Worm (Caenorhabditis elegans) whole organism, L4 larva: ENCODE data around the gene R09F10.8.

Experiments used
- D1046.2 ChIP-seq: fragments of 200-800 bp; sonication (Bioruptor generic); IDR thresholded peaks from 2 replicates; pipeline ENCODE4 v1.3.6; 2022; ENCODE audit warnings: missing genetic modification characterization, missing compliant biosample characterization
- F44E2.7 ChIP-seq: fragments of 200-800 bp; sonication (Bioruptor generic); IDR thresholded peaks from 2 replicates; pipeline ENCODE4 v2.1.2; 2022; ENCODE audit warnings: missing genetic modification characterization, missing compliant biosample characterization
- F49E8.2 ChIP-seq: sonication (generic microtip); optimal IDR thresholded peaks from 2 replicates; lab custom pipeline; 2016; ENCODE audit warnings: missing compliant biosample characterization, mild to moderate bottlenecking, missing genetic modification characterization, borderline replicate concordance
- R02D3.7 ChIP-seq: fragments of 150-350 bp; sonication (generic microtip); optimal IDR thresholded peaks from 3 replicates; lab custom pipeline; 2014; ENCODE audit warnings: missing biosample characterization, missing genetic modification characterization
- T20F7.1 ChIP-seq: fragments of 200-800 bp; sonication (Bioruptor generic); optimal IDR thresholded peaks from 2 replicates; lab custom pipeline; 2018; ENCODE audit warnings: mild to moderate bottlenecking, missing genetic modification characterization, missing compliant biosample characterization
- T26A8.4 ChIP-seq: fragments of 200-800 bp; sonication (Bioruptor generic); IDR thresholded peaks from 2 replicates; pipeline ENCODE4 v1.3.6; 2022; ENCODE audit warnings: missing genetic modification characterization, missing compliant biosample characterization
- Y5F2A.4 ChIP-seq: fragments of 200-800 bp; sonication (Bioruptor generic); optimal IDR thresholded peaks from 2 replicates; lab custom pipeline; 2018; ENCODE audit warnings: mild to moderate bottlenecking, missing genetic modification characterization, missing compliant biosample characterization
- aha-1 ChIP-seq: fragments of 150-350 bp; peaks from one replicate; lab custom pipeline; 2014; ENCODE audit warnings: missing biosample characterization, missing genetic modification characterization
- aly-2 ChIP-seq: sonication (generic microtip); optimal IDR thresholded peaks from 2 replicates; lab custom pipeline; 2018; ENCODE audit warnings: missing biosample characterization, missing genetic modification characterization
- attf-4 ChIP-seq: sonication (generic microtip); optimal IDR thresholded peaks from 3 replicates; lab custom pipeline; 2017; ENCODE audit warnings: missing biosample characterization, missing genetic modification characterization
- ceh-20 ChIP-seq: fragments of 200-800 bp; sonication (Bioruptor generic); IDR thresholded peaks from 2 replicates; pipeline ENCODE4 v1.3.6; 2022; ENCODE audit warnings: missing genetic modification reagents, missing genetic modification characterization, missing compliant biosample characterization
- ctbp-1 ChIP-seq: fragments of 200-800 bp; sonication (Bioruptor generic); IDR thresholded peaks from 2 replicates; pipeline ENCODE4 v1.3.6; 2022; ENCODE audit warnings: missing genetic modification reagents, missing genetic modification characterization, missing compliant biosample characterization
- daf-12 ChIP-seq: fragments of 150-350 bp; optimal IDR thresholded peaks from 2 replicates; lab custom pipeline; 2014; ENCODE audit warnings: missing biosample characterization, missing genetic modification reagents, missing genetic modification characterization
- daf-8 ChIP-seq: fragments of 200-800 bp; sonication (Bioruptor generic); IDR thresholded peaks from 2 replicates; pipeline ENCODE4 v1.3.6; 2022; ENCODE audit warnings: missing genetic modification characterization, missing compliant biosample characterization
- dmd-6 ChIP-seq: fragments of 200-800 bp; sonication (Bioruptor generic); IDR thresholded peaks from 2 replicates; pipeline ENCODE4 v1.3.6; 2022; ENCODE audit warnings: missing genetic modification reagents, missing genetic modification characterization, missing compliant biosample characterization
- dmd-8 ChIP-seq: fragments of 200-800 bp; sonication (Bioruptor generic); IDR thresholded peaks from 2 replicates; pipeline ENCODE4 v1.3.6; 2022; ENCODE audit warnings: missing genetic modification characterization, missing compliant biosample characterization
- duxl-1 ChIP-seq: sonication (generic microtip); optimal IDR thresholded peaks from 2 replicates; lab custom pipeline; 2016; ENCODE audit warnings: mild to moderate bottlenecking, missing genetic modification characterization, moderate library complexity, missing compliant biosample characterization; ENCODE audit not compliant: poor library complexity
- dve-1 ChIP-seq: sonication (generic microtip); optimal IDR thresholded peaks from 2 replicates; lab custom pipeline; 2017; ENCODE audit warnings: antibody characterized with exemption, mild to moderate bottlenecking, missing genetic modification characterization, missing compliant biosample characterization; ENCODE audit not compliant: insufficient read depth
- egl-43 ChIP-seq: fragments of 200-800 bp; sonication (Bioruptor generic); IDR thresholded peaks from 2 replicates; pipeline ENCODE4 v1.3.6; 2022; ENCODE audit warnings: missing genetic modification reagents, missing genetic modification characterization, missing compliant biosample characterization
- hif-1 ChIP-seq, 2 experiments: sonication (generic microtip); optimal IDR thresholded peaks; 2 replicates each; lab custom pipeline; 2016 to 2017; ENCODE audit warnings: missing compliant biosample characterization in 2 of 2, missing genetic modification characterization in 2 of 2, missing genetic modification reagents in 2 of 2, missing genotype in 2 of 2, mild to moderate bottlenecking in 1 of 2
- hlh-30 ChIP-seq: sonication (generic microtip); optimal IDR thresholded peaks from 2 replicates; lab custom pipeline; 2017; ENCODE audit warnings: antibody characterized with exemption, mild to moderate bottlenecking, missing genetic modification characterization, missing compliant biosample characterization; ENCODE audit not compliant: insufficient read depth
- hmg-1.1 ChIP-seq: fragments of 200-800 bp; sonication (Bioruptor generic); IDR thresholded peaks from 2 replicates; pipeline ENCODE4 v1.3.6; 2022; ENCODE audit warnings: missing genetic modification reagents, missing genetic modification characterization, missing compliant biosample characterization
- jun-1 ChIP-seq: fragments of 150-350 bp; optimal IDR thresholded peaks from 2 replicates; lab custom pipeline; 2014; ENCODE audit warnings: missing biosample characterization, missing genetic modification reagents, missing genetic modification characterization
- lin-1 ChIP-seq: fragments of 200-800 bp; sonication (Bioruptor generic); IDR thresholded peaks from 2 replicates; pipeline ENCODE4 v1.3.6; 2022; ENCODE audit warnings: missing genetic modification reagents, missing genetic modification characterization, missing compliant biosample characterization
- lin-13 ChIP-seq: fragments of 150-350 bp; optimal IDR thresholded peaks from 2 replicates; lab custom pipeline; 2014; ENCODE audit warnings: missing biosample characterization, missing genetic modification reagents, missing genetic modification characterization
- lin-15B ChIP-seq: fragments of 150-350 bp; sonication (generic microtip); optimal IDR thresholded peaks from 3 replicates; lab custom pipeline; 2014; ENCODE audit warnings: missing biosample characterization, missing genetic modification characterization
- lin-38 ChIP-seq: fragments of 200-800 bp; sonication (Bioruptor generic); IDR thresholded peaks from 2 replicates; pipeline ENCODE4 v1.3.6; 2022; ENCODE audit warnings: missing genetic modification reagents, missing genetic modification characterization, missing compliant biosample characterization
- lir-3 ChIP-seq: sonication (generic microtip); optimal IDR thresholded peaks from 2 replicates; lab custom pipeline; 2016; ENCODE audit warnings: mild to moderate bottlenecking, missing genetic modification characterization, missing compliant biosample characterization
- madf-5 ChIP-seq, 2 experiments: fragments of 200-800 bp; sonication (Bioruptor generic); IDR thresholded peaks; 2 replicates each; pipeline ENCODE4 v1.3.6; 2022; ENCODE audit warnings: missing compliant biosample characterization in 2 of 2, missing genetic modification characterization in 2 of 2
- mdl-1 ChIP-seq, 2 experiments: fragments of 150-350 bp in 1 of 2; sonication (generic microtip) in 1 of 2; optimal IDR thresholded peaks; 2 replicates each; lab custom pipeline; 2014 to 2017; ENCODE audit warnings: missing biosample characterization in 2 of 2, missing genetic modification characterization in 2 of 2
- mep-1 ChIP-seq: fragments of 150-350 bp; sonication (generic microtip); optimal IDR thresholded peaks from 3 replicates; lab custom pipeline; 2014; ENCODE audit warnings: missing biosample characterization, missing genetic modification characterization
- mxl-2 ChIP-seq: fragments of 200-800 bp; sonication (Bioruptor generic); conservative IDR thresholded peaks from 2 replicates; pipeline ENCODE4 v1.3.6; 2022; ENCODE audit warnings: missing genetic modification reagents, missing genetic modification characterization, missing compliant biosample characterization
- mxl-3 ChIP-seq: fragments of 200-800 bp; sonication (Bioruptor generic); optimal IDR thresholded peaks from 2 replicates; lab custom pipeline; 2018; ENCODE audit warnings: mild to moderate bottlenecking, missing genetic modification characterization, missing compliant biosample characterization
- nhr-10 ChIP-seq: fragments of 150-350 bp; optimal IDR thresholded peaks from 2 replicates; lab custom pipeline; 2014; ENCODE audit warnings: missing biosample characterization, missing genetic modification characterization
- nhr-237 ChIP-seq: sonication (generic microtip); optimal IDR thresholded peaks from 2 replicates; lab custom pipeline; 2017; ENCODE audit warnings: missing biosample characterization, missing genetic modification characterization
- nhr-41 ChIP-seq: fragments of 200-800 bp; sonication (Bioruptor generic); IDR thresholded peaks from 2 replicates; pipeline ENCODE4 v1.3.6; 2022; ENCODE audit warnings: missing genetic modification reagents, missing genetic modification characterization, missing compliant biosample characterization
- nhr-42 ChIP-seq: fragments of 200-800 bp; sonication (Bioruptor generic); IDR thresholded peaks from 2 replicates; pipeline ENCODE4 v1.3.6; 2022; ENCODE audit warnings: missing genetic modification characterization, missing compliant biosample characterization
- nhr-77 ChIP-seq: fragments of 150-350 bp; optimal IDR thresholded peaks from 2 replicates; lab custom pipeline; 2014; ENCODE audit warnings: missing biosample characterization, missing genetic modification characterization
- pha-4 ChIP-seq, 2 experiments: fragments of 150-350 bp in 1 of 2; fragments of 200-800 bp in 1 of 2; sonication (Bioruptor generic) in 1 of 2; IDR thresholded peaks in 1 of 2; optimal IDR thresholded peaks in 1 of 2; 2 replicates each; pipeline versions ENCODE4 v1.3.6 to Lab custom; 2014 to 2022; ENCODE audit warnings: missing genetic modification characterization in 2 of 2, missing genetic modification reagents in 2 of 2, missing biosample characterization in 1 of 2, missing compliant biosample characterization in 1 of 2
- rbr-2 ChIP-seq: sonication (generic microtip); optimal IDR thresholded peaks from 2 replicates; lab custom pipeline; 2016; ENCODE audit warnings: missing genotype, missing genetic modification characterization, missing compliant biosample characterization
- saeg-2 ChIP-seq: fragments of 200-800 bp; sonication (Bioruptor generic); IDR thresholded peaks from 2 replicates; pipeline ENCODE4 v1.3.6; 2022; ENCODE audit warnings: missing genetic modification reagents, missing genetic modification characterization, missing compliant biosample characterization
- sdz-12 ChIP-seq: fragments of 200-800 bp; sonication (Bioruptor generic); optimal IDR thresholded peaks from 2 replicates; lab custom pipeline; 2018; ENCODE audit warnings: mild to moderate bottlenecking, missing genetic modification characterization, missing compliant biosample characterization
- set-16 ChIP-seq: fragments of 200-800 bp; sonication (Bioruptor generic); IDR thresholded peaks from 2 replicates; pipeline ENCODE4 v1.3.6; 2022; ENCODE audit warnings: missing genetic modification reagents, missing genetic modification characterization, missing compliant biosample characterization
- snpc-1.2 ChIP-seq: fragments of 200-800 bp; sonication (Bioruptor generic); IDR thresholded peaks from 2 replicates; pipeline ENCODE4 v1.3.6; 2022; ENCODE audit warnings: missing genetic modification reagents, missing genetic modification characterization, missing compliant biosample characterization
- snpc-4 ChIP-seq: fragments of 150-350 bp; optimal IDR thresholded peaks from 2 replicates; lab custom pipeline; 2014; ENCODE audit warnings: missing biosample characterization, missing genetic modification characterization
- tra-1 ChIP-seq: fragments of 200-800 bp; sonication (Bioruptor generic); IDR thresholded peaks from 2 replicates; pipeline ENCODE4 v1.3.6; 2022; ENCODE audit warnings: missing genetic modification reagents, missing genetic modification characterization, missing compliant biosample characterization
- unc-130 ChIP-seq: sonication (generic microtip); optimal IDR thresholded peaks from 2 replicates; lab custom pipeline; 2016; ENCODE audit warnings: missing genetic modification reagents, missing genetic modification characterization, missing compliant biosample characterization
- zag-1 ChIP-seq: fragments of 150-350 bp; optimal IDR thresholded peaks from 2 replicates; lab custom pipeline; 2014; ENCODE audit warnings: missing biosample characterization, missing genetic modification characterization
- zip-11 ChIP-seq: fragments of 200-800 bp; sonication (Bioruptor generic); IDR thresholded peaks from 2 replicates; pipeline ENCODE4 v1.3.6; 2022; ENCODE audit warnings: missing genetic modification characterization, missing compliant biosample characterization
- zip-2 ChIP-seq: fragments of 150-350 bp; optimal IDR thresholded peaks from 2 replicates; lab custom pipeline; 2014; ENCODE audit warnings: missing biosample characterization, missing genetic modification characterization

Gene R09F10.8

DNA sequence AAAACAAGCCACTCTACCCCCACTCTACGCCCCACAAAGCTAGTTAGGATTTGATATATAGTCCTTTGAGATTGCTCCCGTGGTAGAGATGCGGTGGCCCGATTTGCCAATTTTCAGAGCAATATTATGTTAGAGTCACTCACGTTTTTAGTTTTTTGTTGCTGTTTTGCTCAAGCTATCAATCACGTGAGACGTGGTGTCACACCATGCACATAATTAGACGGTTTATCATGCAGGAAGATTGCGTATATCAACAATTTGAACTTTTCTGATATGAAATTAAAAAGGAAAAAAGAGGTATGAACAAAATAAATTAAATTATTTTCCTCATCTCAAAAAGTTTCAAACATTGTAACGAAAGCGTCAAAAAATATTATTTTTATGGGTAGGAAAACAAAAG lies 30.1 kb upstream of the R09F10.8 start (continued):
- TF ChIP-seq duxl-1 (tag; lab: Kevin White, UChicago) (no peak), nhr-42 (GFP tag; lab: Robert Waterston, UW) (no peak), snpc-4 (tag; lab: Kevin White, UChicago) (no peak), mxl-3 (GFP tag; lab: Kevin White, UChicago) (no peak), attf-4 (tag; lab: Kevin White, UChicago) (no peak), snpc-1.2 (GFP tag; lab: Robert Waterston, UW) (no peak), aha-1 (tag; lab: Kevin White, UChicago) (no peak)

DNA sequence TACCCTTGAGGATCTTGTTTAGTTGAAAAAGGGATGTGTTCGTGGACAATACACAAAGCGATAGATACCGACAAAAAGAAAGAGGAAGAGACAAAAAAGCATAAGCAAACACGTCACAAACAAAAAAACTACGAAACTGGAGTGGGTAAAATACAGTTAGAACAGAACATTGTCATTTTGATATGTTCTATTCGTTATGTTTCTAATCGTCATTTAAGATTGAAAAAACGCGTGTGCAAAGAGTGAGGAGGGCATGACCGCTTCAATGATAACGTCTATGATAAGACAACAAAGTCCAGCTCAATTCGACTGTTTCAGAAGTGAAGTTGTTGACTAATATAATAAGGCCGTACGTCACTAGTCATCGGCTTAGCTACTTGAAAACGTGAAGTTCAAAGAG lies 29.1 kb upstream of the R09F10.8 start:
- TF ChIP-seq zip-11 (GFP tag; lab: Robert Waterston, UW) (no peak), T20F7.1 (GFP tag; lab: Kevin White, UChicago) (no peak), madf-5 (GFP tag; IDR thresholded peaks at IDR 0.05; lab: Robert Waterston, UW) (no peak), R02D3.7 (tag; lab: Kevin White, UChicago) (no peak), unc-130 (GFP tag; lab: Kevin White, UChicago) (no peak), zag-1 (tag; lab: Kevin White, UChicago) (no peak), snpc-1.2 (GFP tag; lab: Robert Waterston, UW) (no peak), mdl-1 (tag; optimal IDR thresholded peaks at IDR 0.05; lab: Kevin White, UChicago) (peak in 1 of 2 experiments; percentile 39), tra-1 (GFP tag; lab: Robert Waterston, UW) (0 out of 2 replicates have a peak, but pooled peaks have one; percentile 15), lin-13 (no peak), nhr-41 (GFP tag; lab: Robert Waterston, UW) (no peak), dve-1 (tag; lab: Kevin White, UChicago) (peak; percentile 69), dmd-8 (GFP tag; lab: Robert Waterston, UW) (no peak), pha-4 (GFP tag; IDR thresholded peaks at IDR 0.05; lab: Robert Waterston, UW) (no peak), pha-4 (tag; optimal IDR thresholded peaks at IDR 0.05; lab: Kevin White, UChicago) (no peak), hmg-1.1 (GFP tag; lab: Robert Waterston, UW) (no peak), set-16 (no peak), ceh-20 (GFP tag; lab: Robert Waterston, UW) (no peak), D1046.2 (no peak), lin-15B (no peak), Y5F2A.4 (GFP tag; lab: Kevin White, UChicago) (no peak), nhr-10 (tag; lab: Kevin White, UChicago) (no peak), hif-1 (tag; optimal IDR thresholded peaks at IDR 0.05; lab: Kevin White, UChicago) (no peak), F44E2.7 (GFP tag; lab: Robert Waterston, UW) (no peak), lin-38 (GFP tag; lab: Robert Waterston, UW) (no peak), nhr-77 (peak; percentile 54), mxl-2 (GFP tag; lab: Robert Waterston, UW) (no peak), saeg-2 (GFP tag; lab: Robert Waterston, UW) (no peak), jun-1 (no peak), hlh-30 (peak; percentile 50), aly-2 (tag; lab: Kevin White, UChicago) (no peak), lin-1 (no peak), ctbp-1 (no peak), zip-2 (tag; lab: Kevin White, UChicago) (no peak), rbr-2 (no peak), T26A8.4 (GFP tag; lab: Robert Waterston, UW) (no peak), lir-3 (tag; lab: Kevin White, UChicago) (no peak), egl-43 (GFP tag; lab: Robert Waterston, UW) (no peak), daf-12 (tag; lab: Kevin White, UChicago) (no peak), nhr-237 (tag; lab: Kevin White, UChicago) (no peak), daf-8 (GFP tag; lab: Robert Waterston, UW) (no peak), mep-1 (tag; lab: Kevin White, UChicago) (peak; percentile 47), sdz-12 (GFP tag; lab: Kevin White, UChicago) (no peak), dmd-6 (GFP tag; lab: Robert Waterston, UW) (peak; percentile 89), F49E8.2 (tag; lab: Kevin White, UChicago) (no peak)
